Fruit fly (Drosophila melanogaster) whole organism, embryonic: Measurements from ENCODE around the gene CG3198.

Source experiments
- Atf6 ChIP-seq: fragments of 200-800 bp; sonication (Bioruptor generic); IDR thresholded peaks from 2 replicates; pipeline ENCODE4 v1.3.6; 2022; ENCODE audit warnings: missing biosample characterization, missing genetic modification characterization
- CG11247 ChIP-seq: fragments of 200-800 bp; sonication (Bioruptor generic); IDR thresholded peaks from 2 replicates; pipeline ENCODE4 v1.3.6; 2022; ENCODE audit warnings: missing biosample characterization, missing genetic modification characterization
- CG12391 ChIP-seq: fragments of 200-800 bp; sonication (Bioruptor generic); optimal IDR thresholded peaks from 3 replicates; lab custom pipeline; 2018; ENCODE audit warnings: missing biosample characterization, mild to moderate bottlenecking, missing genetic modification characterization, moderate library complexity
- CG12769 ChIP-seq: fragments of 200-800 bp; sonication (Bioruptor generic); optimal IDR thresholded peaks from 2 replicates; lab custom pipeline; 2019; ENCODE audit warnings: missing biosample characterization, mild to moderate bottlenecking, missing genetic modification characterization, moderate library complexity
- CG14860 ChIP-seq: fragments of 200-800 bp; sonication (Bioruptor generic); IDR thresholded peaks from 3 replicates; pipeline ENCODE4 v1.3.6; 2022; ENCODE audit warnings: missing biosample characterization, missing genetic modification characterization; ENCODE audit not compliant: partially characterized antibody
- CG15269 ChIP-seq: fragments of 200-800 bp; sonication (Bioruptor generic); optimal IDR thresholded peaks from 2 replicates; lab custom pipeline; 2018; ENCODE audit warnings: missing biosample characterization, mild to moderate bottlenecking, missing genetic modification characterization, moderate library complexity
- CG1603 ChIP-seq: fragments of 200-800 bp; sonication (Bioruptor generic); optimal IDR thresholded peaks from 2 replicates; lab custom pipeline; 2019; ENCODE audit warnings: missing biosample characterization, mild to moderate bottlenecking, missing genetic modification characterization, moderate library complexity
- CG17612 ChIP-seq: fragments of 200-800 bp; sonication (Bioruptor generic); IDR thresholded peaks from 2 replicates; pipeline ENCODE4 v1.3.6; 2022; ENCODE audit warnings: missing biosample characterization, missing genetic modification characterization
- CG18599 ChIP-seq: fragments of 200-800 bp; sonication (Bioruptor generic); optimal IDR thresholded peaks from 3 replicates; lab custom pipeline; 2017; ENCODE audit warnings: missing biosample characterization, missing genetic modification characterization, mild to moderate bottlenecking, moderate library complexity, missing genetic modification reagents
- CG2116 ChIP-seq: fragments of 200-800 bp; sonication (Bioruptor generic); optimal IDR thresholded peaks from 3 replicates; lab custom pipeline; 2018; ENCODE audit warnings: missing biosample characterization, mild to moderate bottlenecking, missing genetic modification characterization
- CG2712 ChIP-seq: fragments of 200-800 bp; optimal IDR thresholded peaks from 3 replicates; lab custom pipeline; 2019; ENCODE audit warnings: missing biosample characterization, mild to moderate bottlenecking, missing genetic modification characterization, moderate library complexity
- CG3163 ChIP-seq: fragments of 200-800 bp; sonication (Bioruptor generic); optimal IDR thresholded peaks from 3 replicates; lab custom pipeline; 2016; ENCODE audit warnings: missing biosample characterization, missing genetic modification characterization
- CG32532 ChIP-seq: fragments of 200-800 bp; sonication (Bioruptor generic); IDR thresholded peaks from 2 replicates; pipeline ENCODE4 v1.3.6; 2022; ENCODE audit warnings: missing biosample characterization, missing genetic modification characterization
- CG33557 ChIP-seq: fragments of 200-800 bp; sonication (Bioruptor generic); optimal IDR thresholded peaks from 2 replicates; lab custom pipeline; 2019; ENCODE audit warnings: missing biosample characterization, mild to moderate bottlenecking, missing genetic modification characterization, moderate library complexity
- CG4360 ChIP-seq: fragments of 200-800 bp; sonication (Bioruptor generic); IDR thresholded peaks from 2 replicates; pipeline ENCODE4 v1.3.6; 2022; ENCODE audit warnings: missing biosample characterization, missing genetic modification characterization
- CG4707 ChIP-seq: fragments of 200-800 bp; sonication (Bioruptor generic); optimal IDR thresholded peaks from 2 replicates; lab custom pipeline; 2018; ENCODE audit warnings: missing biosample characterization, mild to moderate bottlenecking, missing genetic modification characterization, moderate library complexity
- CG7271 ChIP-seq: fragments of 200-800 bp; sonication (Bioruptor generic); optimal IDR thresholded peaks from 2 replicates; lab custom pipeline; 2018; ENCODE audit warnings: missing biosample characterization, mild to moderate bottlenecking, missing genetic modification characterization, moderate library complexity
- CG7987 ChIP-seq: fragments of 200-800 bp; sonication (Bioruptor generic); optimal IDR thresholded peaks from 2 replicates; lab custom pipeline; 2018; ENCODE audit warnings: missing biosample characterization, mild to moderate bottlenecking, missing genetic modification characterization, moderate library complexity
- CG8944 ChIP-seq: fragments of 200-800 bp; sonication (Bioruptor generic); optimal IDR thresholded peaks from 3 replicates; lab custom pipeline; 2016; ENCODE audit warnings: missing biosample characterization, missing genetic modification characterization
- CG9215 ChIP-seq: fragments of 200-800 bp; sonication (Bioruptor generic); IDR thresholded peaks from 2 replicates; pipeline ENCODE4 v1.3.6; 2022; ENCODE audit warnings: missing biosample characterization, missing genetic modification characterization
- CoRest ChIP-seq: fragments of 200-800 bp; sonication (Bioruptor generic); optimal IDR thresholded peaks from 3 replicates; lab custom pipeline; 2018; ENCODE audit warnings: missing biosample characterization, mild to moderate bottlenecking, missing genetic modification characterization, moderate library complexity
- Deaf1 ChIP-seq: fragments of 200-800 bp; optimal IDR thresholded peaks from 3 replicates; lab custom pipeline; 2019; ENCODE audit warnings: missing biosample characterization, mild to moderate bottlenecking, missing genetic modification characterization, moderate library complexity
- Dip2 ChIP-seq: fragments of 200-800 bp; sonication (Bioruptor generic); IDR thresholded peaks from 2 replicates; pipeline ENCODE4 v1.3.6; 2022; ENCODE audit warnings: missing biosample characterization, missing genetic modification characterization
- Drgx ChIP-seq: fragments of 200-800 bp; sonication (Bioruptor generic); IDR thresholded peaks from 2 replicates; pipeline ENCODE4 v1.3.6; 2022; ENCODE audit warnings: missing biosample characterization, missing genetic modification characterization
- Ets97D ChIP-seq: fragments of 200-800 bp; sonication (Bioruptor generic); optimal IDR thresholded peaks from 3 replicates; lab custom pipeline; 2016; ENCODE audit warnings: missing biosample characterization, missing genetic modification characterization
- Fer1 ChIP-seq: fragments of 200-800 bp; sonication (Bioruptor generic); optimal IDR thresholded peaks from 2 replicates; lab custom pipeline; 2017; ENCODE audit warnings: missing biosample characterization, mild to moderate bottlenecking, missing genetic modification characterization
- Hr3 ChIP-seq: fragments of 200-800 bp; sonication (Bioruptor generic); optimal IDR thresholded peaks from 3 replicates; lab custom pipeline; 2016; ENCODE audit warnings: missing biosample characterization, missing genetic modification characterization
- Nf-YB ChIP-seq: fragments of 200-800 bp; sonication (Bioruptor generic); optimal IDR thresholded peaks from 3 replicates; lab custom pipeline; 2019; ENCODE audit warnings: missing biosample characterization, mild to moderate bottlenecking, missing genetic modification characterization, moderate library complexity
- Optix ChIP-seq: fragments of 200-800 bp; sonication (Bioruptor generic); IDR thresholded peaks from 3 replicates; pipeline ENCODE4 v1.3.6; 2022; ENCODE audit warnings: missing biosample characterization, missing genetic modification characterization
- Rfx ChIP-seq: fragments of 200-800 bp; sonication (Bioruptor generic); IDR thresholded peaks from 2 replicates; pipeline ENCODE4 v1.3.6; 2022; ENCODE audit warnings: missing biosample characterization, missing genetic modification characterization
- Sin3A ChIP-seq: fragments of >200 bp; optimal IDR thresholded peaks from 2 replicates; lab custom pipeline; 2018
- Sry-β ChIP-seq: fragments of 200-800 bp; sonication (Bioruptor generic); optimal IDR thresholded peaks from 2 replicates; lab custom pipeline; 2018; ENCODE audit warnings: missing biosample characterization, mild to moderate bottlenecking, missing genetic modification characterization, moderate library complexity
- Ssrp ChIP-seq: fragments of 200-800 bp; sonication (Bioruptor generic); optimal IDR thresholded peaks from 2 replicates; lab custom pipeline; 2018; ENCODE audit warnings: missing biosample characterization, mild to moderate bottlenecking, missing genetic modification characterization, moderate library complexity
- Vsx1 ChIP-seq: fragments of 200-800 bp; sonication (Bioruptor generic); optimal IDR thresholded peaks from 2 replicates; lab custom pipeline; 2017; ENCODE audit warnings: missing biosample characterization, mild to moderate bottlenecking, missing genetic modification characterization, missing genetic modification reagents
- ab ChIP-seq: fragments of 200-800 bp; sonication (Bioruptor generic); optimal IDR thresholded peaks from 2 replicates; lab custom pipeline; 2016; ENCODE audit warnings: missing biosample characterization, missing genetic modification characterization
- br ChIP-seq: fragments of >200 bp; optimal IDR thresholded peaks from 2 replicates; lab custom pipeline; 2017
- chinmo ChIP-seq: fragments of 200-800 bp; sonication (Bioruptor generic); IDR thresholded peaks from 4 replicates; pipeline ENCODE4 v1.3.6; 2022; ENCODE audit warnings: missing biosample characterization, missing genetic modification characterization; ENCODE audit not compliant: partially characterized antibody
- croc ChIP-seq: fragments of 200-800 bp; sonication (Bioruptor generic); conservative IDR thresholded peaks from 3 replicates; pipeline ENCODE4 v1.3.6; 2022; ENCODE audit warnings: missing biosample characterization, missing genetic modification characterization
- eve ChIP-seq, 2 experiments: fragments of >200 bp; optimal IDR thresholded peaks; 2 replicates each; lab custom pipeline; 2017; ENCODE audit warnings: missing biosample characterization in 2 of 2, missing genetic modification characterization in 2 of 2
- gem ChIP-seq: fragments of 200-800 bp; sonication (Bioruptor generic); optimal IDR thresholded peaks from 2 replicates; lab custom pipeline; 2019; ENCODE audit warnings: missing biosample characterization, mild to moderate bottlenecking, missing genetic modification characterization, moderate library complexity
- her ChIP-seq: fragments of 200-800 bp; sonication (Bioruptor generic); optimal IDR thresholded peaks from 2 replicates; lab custom pipeline; 2016; ENCODE audit warnings: missing biosample characterization, missing genetic modification characterization
- ind ChIP-seq: fragments of 200-800 bp; sonication (Bioruptor generic); optimal IDR thresholded peaks from 3 replicates; lab custom pipeline; 2016; ENCODE audit warnings: missing biosample characterization, missing genetic modification characterization
- kni ChIP-seq: fragments of 200-800 bp; sonication (Bioruptor generic); optimal IDR thresholded peaks from 3 replicates; lab custom pipeline; 2017; ENCODE audit warnings: mild to moderate bottlenecking, missing biosample characterization, missing genetic modification reagents, missing genetic modification characterization
- mirr ChIP-seq: fragments of 200-800 bp; sonication (Bioruptor generic); optimal IDR thresholded peaks from 3 replicates; lab custom pipeline; 2018; ENCODE audit warnings: missing biosample characterization, mild to moderate bottlenecking, missing genetic modification characterization
- odd ChIP-seq: fragments of 200-800 bp; sonication (Bioruptor generic); optimal IDR thresholded peaks from 2 replicates; lab custom pipeline; 2017; ENCODE audit warnings: missing biosample characterization, mild to moderate bottlenecking, missing genetic modification characterization
- pb ChIP-seq: fragments of 200-800 bp; sonication (Bioruptor generic); optimal IDR thresholded peaks from 3 replicates; lab custom pipeline; 2016; ENCODE audit warnings: missing biosample characterization, missing genetic modification characterization
- shn ChIP-seq: fragments of 200-800 bp; sonication (Bioruptor generic); optimal IDR thresholded peaks from 3 replicates; lab custom pipeline; 2016; ENCODE audit warnings: missing biosample characterization, missing genetic modification characterization
- stwl ChIP-seq: fragments of 200-800 bp; sonication (Bioruptor generic); optimal IDR thresholded peaks from 3 replicates; lab custom pipeline; 2018; ENCODE audit warnings: missing biosample characterization, mild to moderate bottlenecking, missing genetic modification characterization, moderate library complexity
- tup ChIP-seq: fragments of 200-800 bp; sonication (Bioruptor generic); optimal IDR thresholded peaks from 2 replicates; lab custom pipeline; 2016; ENCODE audit warnings: missing biosample characterization, mild to moderate bottlenecking, missing genetic modification characterization, moderate library complexity
- tx ChIP-seq: fragments of 200-800 bp; sonication (Bioruptor generic); optimal IDR thresholded peaks from 2 replicates; lab custom pipeline; 2016; ENCODE audit warnings: missing biosample characterization, missing genetic modification characterization
- vvl ChIP-seq: fragments of 200-800 bp; sonication (Bioruptor generic); IDR thresholded peaks from 2 replicates; pipeline ENCODE4 v1.3.6; 2022; ENCODE audit warnings: missing biosample characterization, missing genetic modification characterization

Gene CG3198

DNA sequence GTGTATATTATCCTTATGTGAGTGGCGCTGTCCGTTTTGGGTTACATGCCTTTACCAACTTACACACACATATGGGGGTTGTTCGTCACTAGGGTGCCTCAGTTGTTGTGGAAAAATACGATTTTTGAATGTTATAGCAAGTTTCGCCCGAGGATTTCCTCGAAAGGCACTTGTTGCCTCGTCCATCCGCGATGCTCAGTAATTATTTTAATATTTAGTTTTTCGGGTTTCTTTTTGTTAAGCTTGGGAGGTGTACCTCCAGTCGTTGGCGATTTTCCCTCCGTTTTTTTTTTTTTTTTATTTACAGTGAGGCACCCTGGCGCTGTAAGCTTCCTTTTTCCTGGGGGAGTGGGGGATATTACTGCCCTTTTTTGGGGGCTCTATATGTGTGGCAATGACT lies 22.7 kb upstream of the CG3198 start (continued):
- no peak for TF ChIP-seq chinmo
- TF ChIP-seq CG2712, result peak; percentile 70
- TF ChIP-seq gem (tag; lab: Kevin White, UChicago), result peak; percentile 79
- TF ChIP-seq CG18599 (GFP tag; lab: Kevin White, UChicago), result peak; percentile 94
- TF ChIP-seq Fer1 (GFP tag; lab: Kevin White, UChicago), result peak; percentile 92
- peak; percentile 5 for TF ChIP-seq kni (GFP tag; lab: Kevin White, UChicago)
- peak; percentile 72 for TF ChIP-seq CG12391 (tag; lab: Kevin White, UChicago)
- TF ChIP-seq CG8944 (GFP tag; lab: Kevin White, UChicago), result no peak
- peak; percentile 10 for TF ChIP-seq Ets97D (GFP tag; lab: Kevin White, UChicago)
- peak; percentile 52 for TF ChIP-seq ind
- peak; percentile 10 for TF ChIP-seq shn (GFP tag; lab: Kevin White, UChicago)
- TF ChIP-seq Deaf1 (tag; lab: Kevin White, UChicago), result peak; percentile 27
- TF ChIP-seq tx (GFP tag; lab: Kevin White, UChicago), result peak; percentile 12
- no peak for TF ChIP-seq Sry-β
- TF ChIP-seq stwl, result no peak
- peak; percentile 34 for TF ChIP-seq CG2116
- TF ChIP-seq CoRest (tag; lab: Kevin White, UChicago), result peak; percentile 68
- peak; percentile 18 for TF ChIP-seq CG3163
- no peak for TF ChIP-seq pb (GFP tag; lab: Kevin White, UChicago)
- no peak for TF ChIP-seq CG7987 (GFP tag; lab: Kevin White, UChicago)
- no peak for TF ChIP-seq Dip2 (GFP tag; lab: Robert Waterston, UW)
- TF ChIP-seq CG17612, result no peak
- peak; percentile 52 for TF ChIP-seq CG33557 (GFP tag; lab: Kevin White, UChicago)
- peak; percentile 87 for TF ChIP-seq Atf6 (GFP tag; lab: Robert Waterston, UW)
- peak; percentile 39 for TF ChIP-seq Vsx1 (GFP tag; lab: Kevin White, UChicago)
- TF ChIP-seq CG7271 (tag; lab: Kevin White, UChicago), result no peak
- no peak for TF ChIP-seq CG4360 (GFP tag; lab: Robert Waterston, UW)
- no peak for TF ChIP-seq ab (GFP tag; lab: Kevin White, UChicago)
- TF ChIP-seq CG9215, result peak; percentile 53
- peak; percentile 63 for TF ChIP-seq odd (GFP tag; lab: Kevin White, UChicago)
- no peak for TF ChIP-seq br (lab: Kevin White, UChicago)
- peak; percentile 50 for TF ChIP-seq Nf-YB
- peak; percentile 24 for TF ChIP-seq Hr3 (GFP tag; lab: Kevin White, UChicago)
- TF ChIP-seq eve (GFP tag; optimal IDR thresholded peaks at IDR 0.05; lab: Kevin White, UChicago), result no peak
- TF ChIP-seq CG15269 (tag; lab: Kevin White, UChicago), result peak; percentile 74
- no peak for TF ChIP-seq CG1603
- TF ChIP-seq Ssrp (tag; lab: Kevin White, UChicago), result peak; percentile 30
- TF ChIP-seq Sin3A, result no peak
- peak; percentile 35 for TF ChIP-seq mirr (GFP tag; lab: Kevin White, UChicago)
- peak; percentile 86 for TF ChIP-seq vvl
- peak; percentile 31; the same call in 2 of the 3 replicates for TF ChIP-seq croc (GFP tag; lab: Robert Waterston, UW)
- TF ChIP-seq CG14860, result no peak
- peak; percentile 26 for TF ChIP-seq CG4707 (GFP tag; lab: Kevin White, UChicago)
- TF ChIP-seq Drgx (GFP tag; lab: Robert Waterston, UW), result peak; percentile 76
- TF ChIP-seq CG32532 (GFP tag; lab: Robert Waterston, UW), result peak; percentile 72; the same call in 1 of the 2 replicates
- peak; percentile 67; the same call in 1 of the 3 replicates for TF ChIP-seq Optix (GFP tag; lab: Robert Waterston, UW)
- peak; percentile 41; the same call in 1 of the 2 replicates for TF ChIP-seq CG11247 (GFP tag; lab: Robert Waterston, UW)
- peak; percentile 29 for TF ChIP-seq tup
- peak; percentile 44 for TF ChIP-seq her (GFP tag; lab: Kevin White, UChicago)
- no peak for TF ChIP-seq CG12769 (tag; lab: Kevin White, UChicago)
- TF ChIP-seq Rfx (GFP tag; lab: Robert Waterston, UW), result peak; percentile 68
